Fruit fly (Drosophila melanogaster) whole organism, embryonic: ENCODE data around the gene CG12253.

Experiments used
- B-H2 ChIP-seq: fragments of 200-800 bp; sonication (Bioruptor generic); optimal IDR thresholded peaks from 2 replicates; lab custom pipeline; 2018; ENCODE audit warnings: missing biosample characterization, mild to moderate bottlenecking, missing genetic modification characterization
- BEAF-32 ChIP-seq: fragments of 200-800 bp; sonication (Bioruptor generic); optimal IDR thresholded peaks from 3 replicates; lab custom pipeline; 2017; ENCODE audit warnings: missing biosample characterization, missing genetic modification characterization, mild to moderate bottlenecking, moderate library complexity, missing genetic modification reagents
- Bteb2 ChIP-seq: fragments of 200-800 bp; sonication (Bioruptor generic); optimal IDR thresholded peaks from 2 replicates; lab custom pipeline; 2016; ENCODE audit warnings: missing biosample characterization, missing genetic modification characterization
- C15 ChIP-seq: fragments of 200-800 bp; sonication (Bioruptor generic); IDR thresholded peaks from 3 replicates; pipeline ENCODE4 v1.3.6; 2022; ENCODE audit warnings: missing biosample characterization, missing genetic modification characterization
- CG10267 ChIP-seq: fragments of 200-800 bp; sonication (Bioruptor generic); optimal IDR thresholded peaks from 2 replicates; lab custom pipeline; 2018; ENCODE audit warnings: missing biosample characterization, mild to moderate bottlenecking, missing genetic modification characterization, moderate library complexity
- CG12391 ChIP-seq: fragments of 200-800 bp; sonication (Bioruptor generic); optimal IDR thresholded peaks from 3 replicates; lab custom pipeline; 2018; ENCODE audit warnings: missing biosample characterization, mild to moderate bottlenecking, missing genetic modification characterization, moderate library complexity
- CG12659 ChIP-seq: fragments of 200-800 bp; sonication (Bioruptor generic); optimal IDR thresholded peaks from 3 replicates; lab custom pipeline; 2017; ENCODE audit warnings: mild to moderate bottlenecking, missing biosample characterization, missing genetic modification reagents, missing genetic modification characterization
- CG17186 ChIP-seq: fragments of 200-800 bp; sonication (Bioruptor generic); optimal IDR thresholded peaks from 3 replicates; lab custom pipeline; 2017; ENCODE audit warnings: missing biosample characterization, missing genetic modification reagents, missing genetic modification characterization
- CG18764 ChIP-seq: fragments of 200-800 bp; sonication (Bioruptor generic); optimal IDR thresholded peaks from 3 replicates; lab custom pipeline; 2016; ENCODE audit warnings: missing biosample characterization, missing genetic modification characterization
- CG30403 ChIP-seq: fragments of 200-800 bp; sonication (Bioruptor generic); optimal IDR thresholded peaks from 3 replicates; lab custom pipeline; 2016; ENCODE audit warnings: missing biosample characterization, missing genetic modification characterization
- CG3163 ChIP-seq: fragments of 200-800 bp; sonication (Bioruptor generic); optimal IDR thresholded peaks from 3 replicates; lab custom pipeline; 2016; ENCODE audit warnings: missing biosample characterization, missing genetic modification characterization
- CG3995 ChIP-seq: fragments of 200-800 bp; sonication (Bioruptor generic); optimal IDR thresholded peaks from 3 replicates; lab custom pipeline; 2016; ENCODE audit warnings: missing biosample characterization, missing genetic modification characterization
- CG42726 ChIP-seq: fragments of 200-800 bp; sonication (Bioruptor generic); IDR thresholded peaks from 2 replicates; pipeline ENCODE4 v1.3.6; 2022; ENCODE audit warnings: missing biosample characterization, missing genetic modification characterization; ENCODE audit not compliant: partially characterized antibody
- CG4617 ChIP-seq: fragments of 200-800 bp; sonication (Bioruptor generic); optimal IDR thresholded peaks from 3 replicates; lab custom pipeline; 2016; ENCODE audit warnings: missing biosample characterization, missing genetic modification characterization, borderline replicate concordance
- CG8089 ChIP-seq: fragments of 200-800 bp; sonication (Bioruptor generic); optimal IDR thresholded peaks from 3 replicates; lab custom pipeline; 2016; ENCODE audit warnings: missing biosample characterization, missing genetic modification characterization
- CG9797 ChIP-seq: fragments of 200-800 bp; sonication (Bioruptor generic); optimal IDR thresholded peaks from 3 replicates; lab custom pipeline; 2018; ENCODE audit warnings: missing biosample characterization, mild to moderate bottlenecking, missing genetic modification characterization
- CG9876 ChIP-seq: fragments of 200-800 bp; sonication (Bioruptor generic); optimal IDR thresholded peaks from 2 replicates; lab custom pipeline; 2016; ENCODE audit warnings: missing biosample characterization, missing genetic modification characterization
- CHES-1-like ChIP-seq: fragments of 200-800 bp; sonication (Bioruptor generic); optimal IDR thresholded peaks from 2 replicates; lab custom pipeline; 2016; ENCODE audit warnings: missing biosample characterization, missing genetic modification characterization
- CTCF ChIP-seq: fragments of 200-800 bp; sonication (Bioruptor generic); optimal IDR thresholded peaks from 2 replicates; lab custom pipeline; 2017; ENCODE audit warnings: missing biosample characterization, mild to moderate bottlenecking, missing genetic modification characterization, moderate library complexity
- CoRest ChIP-seq: fragments of 200-800 bp; sonication (Bioruptor generic); optimal IDR thresholded peaks from 3 replicates; lab custom pipeline; 2018; ENCODE audit warnings: missing biosample characterization, mild to moderate bottlenecking, missing genetic modification characterization, moderate library complexity
- Dbx ChIP-seq: fragments of 200-800 bp; sonication (Bioruptor generic); IDR thresholded peaks from 3 replicates; pipeline ENCODE4 v1.3.6; 2022; ENCODE audit warnings: missing biosample characterization, missing genetic modification characterization
- Dp ChIP-seq: fragments of 200-800 bp; sonication (Bioruptor generic); optimal IDR thresholded peaks from 2 replicates; lab custom pipeline; 2018; ENCODE audit warnings: missing biosample characterization, mild to moderate bottlenecking, missing genetic modification characterization, moderate library complexity
- GATAe ChIP-seq: fragments of 200-800 bp; sonication (Bioruptor generic); conservative IDR thresholded peaks from 2 replicates; pipeline ENCODE4 v1.3.6; 2022; ENCODE audit warnings: missing biosample characterization, missing genetic modification characterization
- HLH54F ChIP-seq: fragments of 200-800 bp; sonication (Bioruptor generic); optimal IDR thresholded peaks from 3 replicates; lab custom pipeline; 2016; ENCODE audit warnings: missing biosample characterization, missing genetic modification characterization
- HmgD ChIP-seq: fragments of 200-800 bp; sonication (Bioruptor generic); optimal IDR thresholded peaks from 3 replicates; lab custom pipeline; 2016; ENCODE audit warnings: missing biosample characterization, missing genetic modification characterization
- Hmx ChIP-seq: fragments of 200-800 bp; sonication (Bioruptor generic); optimal IDR thresholded peaks from 2 replicates; lab custom pipeline; 2016; ENCODE audit warnings: missing biosample characterization, missing genetic modification characterization
- MBD-R2 ChIP-seq: fragments of 200-800 bp; sonication (Bioruptor generic); IDR thresholded peaks from 2 replicates; pipeline ENCODE4 v1.3.6; 2022; ENCODE audit warnings: missing biosample characterization, missing genetic modification characterization
- Mad ChIP-seq: fragments of 200-800 bp; sonication (Bioruptor generic); optimal IDR thresholded peaks from 2 replicates; lab custom pipeline; 2016; ENCODE audit warnings: missing biosample characterization, missing genetic modification characterization
- Max ChIP-seq: fragments of 200-800 bp; sonication (Bioruptor generic); optimal IDR thresholded peaks from 2 replicates; lab custom pipeline; 2016; ENCODE audit warnings: missing biosample characterization, mild to moderate bottlenecking, missing genetic modification characterization
- Myb ChIP-seq: fragments of 200-800 bp; sonication (Bioruptor generic); optimal IDR thresholded peaks from 2 replicates; lab custom pipeline; 2016; ENCODE audit warnings: missing biosample characterization, missing genetic modification characterization
- Pdp1 ChIP-seq, 2 experiments: fragments of 200-800 bp; sonication (Bioruptor generic); optimal IDR thresholded peaks; 3 replicates each; lab custom pipeline; 2016; ENCODE audit warnings: missing biosample characterization in 2 of 2, missing genetic modification characterization in 2 of 2, mild to moderate bottlenecking in 1 of 2, moderate library complexity in 1 of 2
- Scr ChIP-seq: fragments of 200-800 bp; sonication (Bioruptor generic); IDR thresholded peaks from 2 replicates; pipeline ENCODE4 v1.3.6; 2022; ENCODE audit warnings: missing biosample characterization, missing genetic modification characterization; ENCODE audit not compliant: partially characterized antibody
- Side ChIP-seq: fragments of 200-800 bp; sonication (Bioruptor generic); optimal IDR thresholded peaks from 2 replicates; lab custom pipeline; 2016; ENCODE audit warnings: missing biosample characterization, missing genetic modification characterization
- Sin3A ChIP-seq: fragments of >200 bp; optimal IDR thresholded peaks from 2 replicates; lab custom pipeline; 2018
- Sry-δ ChIP-seq: fragments of 200-800 bp; sonication (Bioruptor generic); optimal IDR thresholded peaks from 2 replicates; lab custom pipeline; 2016; ENCODE audit warnings: missing biosample characterization, missing genetic modification characterization
- ato ChIP-seq: fragments of 200-800 bp; sonication (Bioruptor generic); IDR thresholded peaks from 2 replicates; pipeline ENCODE4 v1.3.6; 2022; ENCODE audit warnings: missing biosample characterization, missing genetic modification characterization; ENCODE audit not compliant: partially characterized antibody
- bbx ChIP-seq: fragments of 200-800 bp; sonication (Bioruptor generic); IDR thresholded peaks from 2 replicates; pipeline ENCODE4 v1.3.6; 2022; ENCODE audit warnings: missing biosample characterization, missing genetic modification characterization; ENCODE audit not compliant: partially characterized antibody
- chinmo ChIP-seq: fragments of 200-800 bp; sonication (Bioruptor generic); IDR thresholded peaks from 4 replicates; pipeline ENCODE4 v1.3.6; 2022; ENCODE audit warnings: missing biosample characterization, missing genetic modification characterization; ENCODE audit not compliant: partially characterized antibody
- chn ChIP-seq: fragments of 200-800 bp; sonication (Bioruptor generic); optimal IDR thresholded peaks from 2 replicates; lab custom pipeline; 2016; ENCODE audit warnings: missing biosample characterization, missing genetic modification characterization
- crp ChIP-seq, 2 experiments: fragments of 200-800 bp; sonication (Bioruptor generic); optimal IDR thresholded peaks; 2 replicates in 1 of 2; 3 replicates in 1 of 2; lab custom pipeline; 2017; ENCODE audit warnings: missing biosample characterization in 2 of 2, missing genetic modification characterization in 2 of 2, mild to moderate bottlenecking in 1 of 2, moderate library complexity in 1 of 2
- dpn ChIP-seq, 2 experiments: fragments of 200-800 bp; sonication (Bioruptor generic); optimal IDR thresholded peaks; 3 replicates each; lab custom pipeline; 2016; ENCODE audit warnings: missing biosample characterization in 2 of 2, missing genetic modification characterization in 2 of 2
- en ChIP-seq: fragments of 200-800 bp; sonication (Bioruptor generic); optimal IDR thresholded peaks from 2 replicates; lab custom pipeline; 2016; ENCODE audit warnings: missing biosample characterization, missing genetic modification characterization
- hb ChIP-seq: fragments of 200-800 bp; sonication (Bioruptor generic); IDR thresholded peaks from 3 replicates; pipeline ENCODE4 v1.3.6; 2022; ENCODE audit warnings: missing biosample characterization, missing genetic modification characterization; ENCODE audit not compliant: partially characterized antibody
- hbn ChIP-seq: fragments of 200-800 bp; sonication (Bioruptor generic); IDR thresholded peaks from 2 replicates; pipeline ENCODE4 v1.3.6; 2022; ENCODE audit warnings: missing biosample characterization, missing genetic modification characterization; ENCODE audit not compliant: partially characterized antibody
- maf-S ChIP-seq: fragments of 200-800 bp; sonication (Bioruptor generic); optimal IDR thresholded peaks from 2 replicates; lab custom pipeline; 2016; ENCODE audit warnings: missing biosample characterization, missing genetic modification characterization
- nerfin-2 ChIP-seq: fragments of 200-800 bp; sonication (Bioruptor generic); IDR thresholded peaks from 2 replicates; pipeline ENCODE4 v1.3.6; 2022; ENCODE audit warnings: missing biosample characterization, missing genetic modification characterization; ENCODE audit not compliant: partially characterized antibody
- pb ChIP-seq: fragments of 200-800 bp; sonication (Bioruptor generic); optimal IDR thresholded peaks from 3 replicates; lab custom pipeline; 2016; ENCODE audit warnings: missing biosample characterization, missing genetic modification characterization
- sens ChIP-seq: fragments of 200-800 bp; sonication (Bioruptor generic); peaks from one replicate; lab custom pipeline; 2016; ENCODE audit warnings: missing biosample characterization, missing genetic modification characterization
- sim ChIP-seq: fragments of 200-800 bp; sonication (Bioruptor generic); IDR thresholded peaks from 2 replicates; pipeline ENCODE4 v1.3.6; 2022; ENCODE audit warnings: missing biosample characterization, missing genetic modification characterization
- stwl ChIP-seq: fragments of 200-800 bp; sonication (Bioruptor generic); optimal IDR thresholded peaks from 3 replicates; lab custom pipeline; 2018; ENCODE audit warnings: missing biosample characterization, mild to moderate bottlenecking, missing genetic modification characterization, moderate library complexity
- tx ChIP-seq: fragments of 200-800 bp; sonication (Bioruptor generic); optimal IDR thresholded peaks from 2 replicates; lab custom pipeline; 2016; ENCODE audit warnings: missing biosample characterization, missing genetic modification characterization

Gene CG12253

dm6 chr2L:10989162-10989561, 1.6 kb downstream of the CG12253 start, which contains the start of gene TTLL4A (continued):
- TF ChIP-seq CG3163: no peak
- TF ChIP-seq Sry-δ (GFP tag; lab: Kevin White, UChicago): peak; percentile 96
- peak; percentile 23 for TF ChIP-seq Side
- TF ChIP-seq chinmo (GFP tag; lab: Robert Waterston, UW): peak; percentile 98
- no peak for TF ChIP-seq CG8089
- peak; percentile 99 for TF ChIP-seq bbx (GFP tag; lab: Robert Waterston, UW)
- peak; percentile 96 for TF ChIP-seq nerfin-2
- TF ChIP-seq ato (GFP tag; lab: Robert Waterston, UW): peak; percentile 96
- peak; percentile 14 for TF ChIP-seq B-H2 (GFP tag; lab: Kevin White, UChicago)
- TF ChIP-seq sim (GFP tag; lab: Robert Waterston, UW): no peak
- peak; percentile 91 for TF ChIP-seq CoRest (tag; lab: Kevin White, UChicago)
- peak in 1 of 2 experiments; percentile 36 for TF ChIP-seq dpn (GFP tag; optimal IDR thresholded peaks at IDR 0.05; lab: Kevin White, UChicago)
- TF ChIP-seq HLH54F (GFP tag; lab: Kevin White, UChicago): peak; percentile 22
- peak; percentile 19 for TF ChIP-seq Mad (GFP tag; lab: Kevin White, UChicago)
- peak; percentile 32 for TF ChIP-seq tx
- TF ChIP-seq en (GFP tag; lab: Kevin White, UChicago): no peak
- TF ChIP-seq Bteb2 (GFP tag; lab: Kevin White, UChicago): peak; percentile 10
- peak; percentile 97 for TF ChIP-seq hb
- TF ChIP-seq CG9797 (GFP tag; lab: Kevin White, UChicago): peak; percentile 52
- no peak for TF ChIP-seq CG12659 (GFP tag; lab: Kevin White, UChicago)
- no peak for TF ChIP-seq HmgD (GFP tag; lab: Kevin White, UChicago)
- TF ChIP-seq GATAe (GFP tag; lab: Robert Waterston, UW): no peak
- TF ChIP-seq chn (GFP tag; lab: Kevin White, UChicago): peak; percentile 5
- TF ChIP-seq CG9876 (GFP tag; lab: Kevin White, UChicago): no peak
- peak; percentile 32 for TF ChIP-seq CG30403
- no peak for TF ChIP-seq Hmx (GFP tag; lab: Kevin White, UChicago)
- TF ChIP-seq MBD-R2: peak; percentile 86
- peak; percentile 97 for TF ChIP-seq BEAF-32 (GFP tag; lab: Kevin White, UChicago)
- TF ChIP-seq Scr (GFP tag; lab: Robert Waterston, UW): peak; percentile 98
- peak; percentile 94 for TF ChIP-seq CG17186
- TF ChIP-seq Max (GFP tag; lab: Kevin White, UChicago): peak; percentile 74
- peak; percentile 63 for TF ChIP-seq CG10267
- peak; percentile 14 for TF ChIP-seq CG18764 (GFP tag; lab: Kevin White, UChicago)
- peak; percentile 98 for TF ChIP-seq hbn (GFP tag; lab: Robert Waterston, UW)
- TF ChIP-seq CHES-1-like: peak; percentile 12
- TF ChIP-seq C15: no peak
- TF ChIP-seq stwl (tag; lab: Kevin White, UChicago): peak; percentile 62
- TF ChIP-seq maf-S: peak; percentile 7
- TF ChIP-seq Dbx (GFP tag; lab: Robert Waterston, UW): 0 out of 3 replicates have a peak, but pooled peaks have one; percentile 44
- TF ChIP-seq CTCF (GFP tag; lab: Kevin White, UChicago): peak; percentile 45
- TF ChIP-seq CG4617 (GFP tag; lab: Kevin White, UChicago): peak; percentile 79
- no peak for TF ChIP-seq CG12391 (tag; lab: Kevin White, UChicago)
- TF ChIP-seq Pdp1 (GFP tag; optimal IDR thresholded peaks at IDR 0.05; lab: Kevin White, UChicago): peak in 1 of 2 experiments; percentile 9
- TF ChIP-seq CG3995 (GFP tag; lab: Kevin White, UChicago): peak; percentile 32
- TF ChIP-seq CG42726: peak; percentile 99
- TF ChIP-seq Dp (GFP tag; lab: Kevin White, UChicago): peak; percentile 50
- TF ChIP-seq sens: peak; percentile 82
- TF ChIP-seq Sin3A (lab: Kevin White, UChicago): peak; percentile 39
- no peak for TF ChIP-seq pb
- TF ChIP-seq crp (GFP tag; optimal IDR thresholded peaks at IDR 0.05; lab: Kevin White, UChicago): peak; percentile 64 to 94
- peak; percentile 85 for TF ChIP-seq Myb (GFP tag; lab: Kevin White, UChicago)
